2 fruit fly cellular contexts compared by ENCODE assay signal in genomic region chr3R:11226496-11226895, dm6.
TF ChIP-seq lines count a peak whose summit lies in the region.

Gene CG17726, plus strand, starts transcription at chr3R:11226762.

TF ChIP-seq in whole organism, embryonic, 481 proteins besides CTCF, POLR2A, EP300 and RAD21 (continued from another document and continues in another):
- peak; percentile 82 for TF ChIP-seq NK7.1 (GFP tag; optimal IDR thresholded peaks at IDR 0.05; lab: Kevin White, UChicago)
- TF ChIP-seq CG30431 (GFP tag; optimal IDR thresholded peaks at IDR 0.05; lab: Kevin White, UChicago), result peak; percentile 91
- peak; percentile 89 for TF ChIP-seq CG11085 (GFP tag; IDR thresholded peaks at IDR 0.05; lab: Robert Waterston, UW)
- peak; percentile 94 for TF ChIP-seq BtbVII (GFP tag; optimal IDR thresholded peaks at IDR 0.05; lab: Kevin White, UChicago)
- TF ChIP-seq hbn (GFP tag; IDR thresholded peaks at IDR 0.05; lab: Robert Waterston, UW; ENCODE audit: partially characterized antibody), result no peak
- peak; percentile 94 for TF ChIP-seq CG3407 (GFP tag; optimal IDR thresholded peaks at IDR 0.05; lab: Kevin White, UChicago)
- peak; percentile 96 for TF ChIP-seq bowl (GFP tag; IDR thresholded peaks at IDR 0.05; lab: Robert Waterston, UW)
- peak; percentile 94 for TF ChIP-seq Fer2 (tag; optimal IDR thresholded peaks at IDR 0.05; lab: Kevin White, UChicago)
- peak; percentile 98 for TF ChIP-seq CG17829 (tag; optimal IDR thresholded peaks at IDR 0.05; lab: Kevin White, UChicago)
- TF ChIP-seq tgo (GFP tag; IDR thresholded peaks at IDR 0.05; lab: Robert Waterston, UW), result peak; percentile 98
- peak; percentile 95 for TF ChIP-seq CG11093 (GFP tag; IDR thresholded peaks at IDR 0.05; lab: Robert Waterston, UW)
- no peak for TF ChIP-seq cg (GFP tag; optimal IDR thresholded peaks at IDR 0.05; lab: Kevin White, UChicago)
- peak; percentile 90 for TF ChIP-seq caup (GFP tag; optimal IDR thresholded peaks at IDR 0.05; lab: Kevin White, UChicago; ENCODE audit: severe bottlenecking)
- TF ChIP-seq CG33213 (GFP tag; optimal IDR thresholded peaks at IDR 0.05; lab: Kevin White, UChicago), result peak; percentile 67
- peak; percentile 99 for TF ChIP-seq Sox102F (GFP tag; optimal IDR thresholded peaks at IDR 0.05; lab: Kevin White, UChicago)
- peak; percentile 61 for TF ChIP-seq Myb (GFP tag; optimal IDR thresholded peaks at IDR 0.05; lab: Kevin White, UChicago)
- TF ChIP-seq sug (tag; optimal IDR thresholded peaks at IDR 0.05; lab: Kevin White, UChicago), result peak; percentile 95
- peak; percentile 69 for TF ChIP-seq gcm2 (GFP tag; optimal IDR thresholded peaks at IDR 0.05; lab: Kevin White, UChicago)
- peak; percentile 87 for TF ChIP-seq CG7786 (GFP tag; optimal IDR thresholded peaks at IDR 0.05; lab: Kevin White, UChicago)
- TF ChIP-seq grn (GFP tag; optimal IDR thresholded peaks at IDR 0.05; lab: Kevin White, UChicago), result peak; percentile 70
- TF ChIP-seq CG1529 (GFP tag; optimal IDR thresholded peaks at IDR 0.05; lab: Kevin White, UChicago), result peak; percentile 92
- peak; percentile 86 for TF ChIP-seq slou (GFP tag; optimal IDR thresholded peaks at IDR 0.05; lab: Kevin White, UChicago)
- no peak for TF ChIP-seq bigmax (GFP tag; optimal IDR thresholded peaks at IDR 0.05; lab: Kevin White, UChicago)
- no peak for TF ChIP-seq Hey (tag; optimal IDR thresholded peaks at IDR 0.05; lab: Kevin White, UChicago)
- peak; percentile 93 for TF ChIP-seq ssp (GFP tag; IDR thresholded peaks at IDR 0.05; lab: Robert Waterston, UW)
- TF ChIP-seq CG13894 (tag; optimal IDR thresholded peaks at IDR 0.05; lab: Kevin White, UChicago), result peak; percentile 94
- TF ChIP-seq Ets97D (GFP tag; optimal IDR thresholded peaks at IDR 0.05; lab: Kevin White, UChicago), result peak; percentile 46
- TF ChIP-seq CG13624 (GFP tag; optimal IDR thresholded peaks at IDR 0.05; lab: Kevin White, UChicago), result peak; percentile 94
- peak; percentile 66 for TF ChIP-seq eyg (GFP tag; optimal IDR thresholded peaks at IDR 0.05; lab: Kevin White, UChicago)
- peak; percentile 87 for TF ChIP-seq CG6175 (GFP tag; IDR thresholded peaks at IDR 0.05; lab: Robert Waterston, UW)
- peak; percentile 98 for TF ChIP-seq Ada2b (GFP tag; IDR thresholded peaks at IDR 0.05; lab: Robert Waterston, UW)
- TF ChIP-seq crol (GFP tag; IDR thresholded peaks at IDR 0.05; lab: Robert Waterston, UW), result peak; percentile 74
- TF ChIP-seq nom (GFP tag; optimal IDR thresholded peaks at IDR 0.05; lab: Kevin White, UChicago), result peak; percentile 93
- no peak for TF ChIP-seq lab (GFP tag; optimal IDR thresholded peaks at IDR 0.05; lab: Kevin White, UChicago)
- TF ChIP-seq HLH4C (GFP tag; IDR thresholded peaks at IDR 0.05; lab: Robert Waterston, UW; ENCODE audit: partially characterized antibody), result no peak
- peak; percentile 97 for TF ChIP-seq Ssrp (tag; optimal IDR thresholded peaks at IDR 0.05; lab: Kevin White, UChicago)
- TF ChIP-seq CG2199 (GFP tag; IDR thresholded peaks at IDR 0.05; lab: Robert Waterston, UW), result peak; percentile 94
- TF ChIP-seq vnd (GFP tag; IDR thresholded peaks at IDR 0.05; lab: Robert Waterston, UW; ENCODE audit: partially characterized antibody), result no peak
- peak; percentile 99 for TF ChIP-seq gsb-n (tag; optimal IDR thresholded peaks at IDR 0.05; lab: Kevin White, UChicago)
- TF ChIP-seq CG33557 (GFP tag; optimal IDR thresholded peaks at IDR 0.05; lab: Kevin White, UChicago), result peak; percentile 97
- TF ChIP-seq cwo (GFP tag; optimal IDR thresholded peaks at IDR 0.05; lab: Kevin White, UChicago), result peak; percentile 89
- TF ChIP-seq peb (GFP tag; IDR thresholded peaks at IDR 0.05; lab: Robert Waterston, UW), result peak; percentile 96
- no peak for TF ChIP-seq Sox100B (GFP tag; optimal IDR thresholded peaks at IDR 0.05; lab: Kevin White, UChicago)
- TF ChIP-seq Chrac-16 (GFP tag; optimal IDR thresholded peaks at IDR 0.05; lab: Kevin White, UChicago), result peak; percentile 98
- peak; percentile 81 for TF ChIP-seq mirr (GFP tag; optimal IDR thresholded peaks at IDR 0.05; lab: Kevin White, UChicago)
- peak; percentile 87 for TF ChIP-seq CG8944 (GFP tag; optimal IDR thresholded peaks at IDR 0.05; lab: Kevin White, UChicago)
- peak; percentile 95 for TF ChIP-seq ro (GFP tag; IDR thresholded peaks at IDR 0.05; lab: Robert Waterston, UW)
- no peak for TF ChIP-seq ato (GFP tag; IDR thresholded peaks at IDR 0.05; lab: Robert Waterston, UW; ENCODE audit: partially characterized antibody)
- TF ChIP-seq pho (GFP tag; optimal IDR thresholded peaks at IDR 0.05; lab: Kevin White, UChicago), result peak; percentile 87
- TF ChIP-seq CG18619 (GFP tag; optimal IDR thresholded peaks at IDR 0.05; lab: Kevin White, UChicago), result peak; percentile 94
- peak; percentile 91 for TF ChIP-seq CG3281 (GFP tag; optimal IDR thresholded peaks at IDR 0.05; lab: Kevin White, UChicago)
- peak; percentile 82 for TF ChIP-seq CG11398 (GFP tag; optimal IDR thresholded peaks at IDR 0.05; lab: Kevin White, UChicago)
- peak; percentile 95 for TF ChIP-seq bcd (GFP tag; optimal IDR thresholded peaks at IDR 0.05; lab: Kevin White, UChicago)
- TF ChIP-seq hkb (optimal IDR thresholded peaks at IDR 0.05; lab: Kevin White, UChicago), result no peak
- peak; percentile 98 for TF ChIP-seq hkb (GFP tag; IDR thresholded peaks at IDR 0.05; lab: Robert Waterston, UW)
- TF ChIP-seq CG30403 (GFP tag; optimal IDR thresholded peaks at IDR 0.05; lab: Kevin White, UChicago), result peak; percentile 97
- TF ChIP-seq dati (GFP tag; IDR thresholded peaks at IDR 0.05; lab: Robert Waterston, UW), result peak; percentile 94
- peak; percentile 62 for TF ChIP-seq HmgD (GFP tag; optimal IDR thresholded peaks at IDR 0.05; lab: Kevin White, UChicago)
- no peak for TF ChIP-seq nerfin-2 (GFP tag; IDR thresholded peaks at IDR 0.05; lab: Robert Waterston, UW; ENCODE audit: partially characterized antibody)
- peak; percentile 96 for TF ChIP-seq Mrtf (GFP tag; IDR thresholded peaks at IDR 0.05; lab: Robert Waterston, UW)
- TF ChIP-seq lilli (GFP tag; optimal IDR thresholded peaks at IDR 0.05; lab: Kevin White, UChicago), result peak; percentile 96
- TF ChIP-seq CG9727 (GFP tag; optimal IDR thresholded peaks at IDR 0.05; lab: Kevin White, UChicago), result peak; percentile 97
- TF ChIP-seq CG18599 (GFP tag; optimal IDR thresholded peaks at IDR 0.05; lab: Kevin White, UChicago), result no peak
- TF ChIP-seq eve (GFP tag; optimal IDR thresholded peaks at IDR 0.05; lab: Kevin White, UChicago), result peak in 1 of 2 experiments; percentile 48
- peak; percentile 97 for TF ChIP-seq wor (GFP tag; IDR thresholded peaks at IDR 0.05; lab: Robert Waterston, UW)
- peak; percentile 94 for TF ChIP-seq Blimp-1 (GFP tag; optimal IDR thresholded peaks at IDR 0.05; lab: Kevin White, UChicago)

TF ChIP-seq in whole organism, prepupa, 60 proteins besides CTCF, POLR2A, EP300 and RAD21 (continued from another document):
- TF ChIP-seq fd85E (GFP tag; optimal IDR thresholded peaks at IDR 0.05; lab: Kevin White, UChicago), result no peak
- TF ChIP-seq Ets96B (tag; optimal IDR thresholded peaks at IDR 0.05; lab: Kevin White, UChicago), result peak; percentile 97
- peak; percentile 97 for TF ChIP-seq Sox14 (GFP tag; optimal IDR thresholded peaks at IDR 0.05; lab: Kevin White, UChicago)
- TF ChIP-seq Sox15 (GFP tag; optimal IDR thresholded peaks at IDR 0.05; lab: Kevin White, UChicago), result peak; percentile 94
- peak; percentile 99 for TF ChIP-seq CG15336 (GFP tag; IDR thresholded peaks at IDR 0.05; lab: Robert Waterston, UW)
- peak; percentile 99 for TF ChIP-seq CG8119 (GFP tag; IDR thresholded peaks at IDR 0.05; lab: Robert Waterston, UW)
- peak; percentile 96 for TF ChIP-seq net (GFP tag; optimal IDR thresholded peaks at IDR 0.05; lab: Kevin White, UChicago)
- TF ChIP-seq fkh (GFP tag; optimal IDR thresholded peaks at IDR 0.05; lab: Kevin White, UChicago), result no peak
TF ChIP-seq in whole organism, prepupa: peak in this region for 48.
